Worm (Caenorhabditis elegans): ENCODE results near the gene R08C7.8.

DNA sequence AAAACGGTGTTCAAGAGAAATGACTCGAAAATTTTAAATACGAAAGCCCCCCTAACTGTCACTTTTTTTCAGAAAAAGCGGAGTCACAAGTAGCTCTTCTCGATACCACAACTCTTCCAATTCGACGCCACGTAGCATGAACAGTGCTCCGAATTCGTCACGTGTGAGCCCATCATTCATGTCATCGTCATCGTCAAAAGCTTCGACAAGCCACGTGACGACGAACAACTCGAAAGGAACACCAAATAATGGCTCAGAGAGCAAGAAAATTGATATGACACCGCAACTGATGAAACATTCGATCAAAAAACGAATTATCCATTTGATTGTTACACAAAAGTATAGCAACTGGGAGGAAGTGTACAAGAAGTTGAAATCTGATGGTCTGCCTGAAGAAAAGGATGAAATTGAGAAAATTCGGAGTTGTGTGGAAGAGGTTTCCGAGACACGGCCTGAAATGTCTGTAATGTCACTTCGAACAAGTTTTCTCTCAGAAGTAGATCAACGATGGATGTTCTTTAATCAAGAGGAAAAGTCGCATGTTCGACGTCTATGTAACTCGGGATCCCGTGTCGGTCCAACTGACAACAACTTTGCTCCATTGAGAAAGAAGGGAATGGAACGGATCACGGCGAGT, 22.9 kb downstream of the R08C7.8 start:
- TF ChIP-seq dpl-1 (GFP tag; optimal IDR thresholded peaks at IDR 0.05) (no peak), unc-62 (GFP tag; optimal IDR thresholded peaks at IDR 0.05) (no peak), madf-3 (GFP tag; IDR thresholded peaks at IDR 0.05) (no peak), tbx-9 (tag; optimal IDR thresholded peaks at IDR 0.05; ENCODE audit: borderline replicate concordance) (no peak), ama-1 (optimal IDR thresholded peaks at IDR 0.05) (no peak), ama-1 (GFP tag; optimal IDR thresholded peaks at IDR 0.05) (no peak), ztf-22 (GFP tag; optimal IDR thresholded peaks at IDR 0.05) (no peak), somi-1 (GFP tag; optimal IDR thresholded peaks at IDR 0.05) (no peak)

Measured in whole organism, young adult.